Worm (Caenorhabditis elegans) whole organism, young adult: ENCODE data around the gene cid-1.
A peak's percentile ranks its signal among the peaks of the same experiment; 100 is the strongest.

Source experiments
- B0261.1 ChIP-seq: sonication (generic microtip); optimal IDR thresholded peaks from 2 replicates; lab custom pipeline; 2016; ENCODE audit warnings: mild to moderate bottlenecking, missing genetic modification characterization, moderate library complexity, missing compliant biosample characterization
- C17E4.6 ChIP-seq: fragments of 200-800 bp; sonication (Bioruptor generic); IDR thresholded peaks from 2 replicates; pipeline ENCODE4 v1.3.6; 2022; ENCODE audit warnings: missing genetic modification reagents, missing genetic modification characterization, missing compliant biosample characterization
- F22D6.2 ChIP-seq: sonication (generic microtip); optimal IDR thresholded peaks from 2 replicates; lab custom pipeline; 2016; ENCODE audit warnings: mild to moderate bottlenecking, missing genetic modification characterization, missing compliant biosample characterization
- F23B12.7 ChIP-seq: sonication (generic microtip); optimal IDR thresholded peaks from 2 replicates; lab custom pipeline; 2017; ENCODE audit warnings: missing genetic modification characterization, mild to moderate bottlenecking, missing compliant biosample characterization, antibody characterized with exemption, moderate library complexity; ENCODE audit not compliant: insufficient read depth
- F49E8.2 ChIP-seq: sonication (generic microtip); optimal IDR thresholded peaks from 3 replicates; lab custom pipeline; 2017; ENCODE audit warnings: missing genetic modification characterization, mild to moderate bottlenecking, missing compliant biosample characterization, antibody characterized with exemption, moderate library complexity; ENCODE audit not compliant: insufficient read depth
- F55B11.4 ChIP-seq: sonication (generic microtip); optimal IDR thresholded peaks from 2 replicates; lab custom pipeline; 2016; ENCODE audit warnings: missing compliant biosample characterization, missing genetic modification characterization, borderline replicate concordance; ENCODE audit not compliant: insufficient read depth
- F57A8.1 ChIP-seq: fragments of 200-800 bp; sonication (Bioruptor generic); optimal IDR thresholded peaks from 2 replicates; lab custom pipeline; 2018; ENCODE audit warnings: mild to moderate bottlenecking, missing genetic modification characterization, moderate library complexity, missing compliant biosample characterization
- T26A5.8 ChIP-seq: sonication (generic microtip); optimal IDR thresholded peaks from 2 replicates; lab custom pipeline; 2016; ENCODE audit warnings: missing genetic modification characterization, missing compliant biosample characterization
- Y53G8AR.9 ChIP-seq: fragments of 200-800 bp; sonication (Bioruptor generic); conservative IDR thresholded peaks from 2 replicates; pipeline ENCODE4 v1.3.6; 2022; ENCODE audit warnings: missing genetic modification reagents, missing genetic modification characterization, missing compliant biosample characterization
- Y95B8A.8 ChIP-seq: fragments of 200-800 bp; sonication (Bioruptor generic); IDR thresholded peaks from 2 replicates; pipeline ENCODE4 v1.3.6; 2022; ENCODE audit warnings: missing genetic modification reagents, missing genetic modification characterization, missing compliant biosample characterization
- aptf-2 ChIP-seq: fragments of 200-800 bp; sonication (Bioruptor generic); conservative IDR thresholded peaks from 2 replicates; pipeline ENCODE4 v1.3.6; 2022; ENCODE audit warnings: missing genetic modification reagents, missing genetic modification characterization, missing compliant biosample characterization
- aptf-3 ChIP-seq: fragments of 200-800 bp; sonication (Bioruptor generic); IDR thresholded peaks from 2 replicates; pipeline ENCODE4 v1.3.6; 2022; ENCODE audit warnings: missing genetic modification characterization, missing compliant biosample characterization
- ceh-91 ChIP-seq: fragments of 200-800 bp; sonication (Bioruptor generic); IDR thresholded peaks from 2 replicates; pipeline ENCODE4 v1.3.6; 2022; ENCODE audit warnings: missing genetic modification reagents, missing genetic modification characterization, missing compliant biosample characterization
- die-1 ChIP-seq: sonication (generic microtip); optimal IDR thresholded peaks from 2 replicates; lab custom pipeline; 2016; ENCODE audit warnings: missing genotype, mild to moderate bottlenecking, missing genetic modification characterization, missing compliant biosample characterization
- dox-1 ChIP-seq: fragments of 200-800 bp; sonication (Bioruptor generic); IDR thresholded peaks from 2 replicates; pipeline ENCODE4 v1.3.6; 2022; ENCODE audit warnings: missing genetic modification reagents, missing genetic modification characterization, missing compliant biosample characterization
- dpff-1 ChIP-seq: sonication (generic microtip); optimal IDR thresholded peaks from 2 replicates; lab custom pipeline; 2017; ENCODE audit warnings: mild to moderate bottlenecking, missing genetic modification characterization, missing compliant biosample characterization
- egl-18 ChIP-seq: fragments of 200-800 bp; sonication (Bioruptor generic); IDR thresholded peaks from 2 replicates; pipeline ENCODE4 v1.3.6; 2022; ENCODE audit warnings: missing genetic modification reagents, missing genetic modification characterization, missing compliant biosample characterization
- egrh-3 ChIP-seq: fragments of 200-800 bp; sonication (Bioruptor generic); IDR thresholded peaks from 2 replicates; pipeline ENCODE4 v1.3.6; 2022; ENCODE audit warnings: missing genetic modification reagents, missing genetic modification characterization, missing compliant biosample characterization
- ets-4 ChIP-seq: fragments of 200-800 bp; sonication (Bioruptor generic); optimal IDR thresholded peaks from 2 replicates; lab custom pipeline; 2018; ENCODE audit warnings: mild to moderate bottlenecking, missing genetic modification characterization, missing compliant biosample characterization
- fkh-3 ChIP-seq: sonication (generic microtip); optimal IDR thresholded peaks from 2 replicates; lab custom pipeline; 2016; ENCODE audit warnings: mild to moderate bottlenecking, missing genetic modification characterization, missing compliant biosample characterization
- gei-17 ChIP-seq: fragments of 200-800 bp; sonication (Bioruptor generic); optimal IDR thresholded peaks from 2 replicates; lab custom pipeline; 2018; ENCODE audit warnings: mild to moderate bottlenecking, missing genetic modification characterization, missing compliant biosample characterization
- hlh-26 ChIP-seq: fragments of 200-800 bp; sonication (Bioruptor generic); conservative IDR thresholded peaks from 2 replicates; pipeline ENCODE4 v1.3.6; 2022; ENCODE audit warnings: missing genetic modification reagents, missing genetic modification characterization, missing compliant biosample characterization
- hmg-1.2 ChIP-seq: fragments of 200-800 bp; sonication (Bioruptor generic); IDR thresholded peaks from 2 replicates; pipeline ENCODE4 v1.3.6; 2022; ENCODE audit warnings: missing genetic modification reagents, missing genetic modification characterization, missing compliant biosample characterization
- hrde-1 ChIP-seq: sonication (generic microtip); optimal IDR thresholded peaks from 2 replicates; lab custom pipeline; 2016; ENCODE audit warnings: missing genetic modification characterization, mild to moderate bottlenecking, missing compliant biosample characterization, moderate library complexity, missing genotype, missing genetic modification reagents, borderline replicate concordance
- lin-26 ChIP-seq: fragments of 200-800 bp; sonication (Bioruptor generic); IDR thresholded peaks from 2 replicates; pipeline ENCODE4 v1.3.6; 2022; ENCODE audit warnings: missing genetic modification reagents, missing genetic modification characterization, missing compliant biosample characterization
- lin-35 ChIP-seq, 3 experiments: fragments of 150-350 bp in 2 of 3; sonication (generic microtip) in 1 of 3; optimal IDR thresholded peaks; 2 replicates each; lab custom pipeline; 2014 to 2018; ENCODE audit warnings: missing biosample characterization in 3 of 3, missing genetic modification characterization in 3 of 3, missing genetic modification reagents in 3 of 3
- lin-54 ChIP-seq: fragments of 200-800 bp; sonication (Bioruptor generic); optimal IDR thresholded peaks from 2 replicates; lab custom pipeline; 2018; ENCODE audit warnings: mild to moderate bottlenecking, missing genetic modification characterization, missing compliant biosample characterization
- madf-3 ChIP-seq: fragments of 200-800 bp; sonication (Bioruptor generic); IDR thresholded peaks from 2 replicates; pipeline ENCODE4 v1.3.6; 2022; ENCODE audit warnings: missing genetic modification reagents, missing genetic modification characterization, missing compliant biosample characterization
- madf-6 ChIP-seq: fragments of 200-800 bp; sonication (Bioruptor generic); IDR thresholded peaks from 2 replicates; pipeline ENCODE4 v1.3.6; 2022; ENCODE audit warnings: missing genetic modification reagents, missing genetic modification characterization, missing compliant biosample characterization
- mel-28 ChIP-seq: sonication (generic microtip); optimal IDR thresholded peaks from 2 replicates; lab custom pipeline; 2016; ENCODE audit warnings: borderline replicate concordance, mild to moderate bottlenecking, missing genetic modification characterization, missing compliant biosample characterization
- nfya-1 ChIP-seq: sonication (generic microtip); optimal IDR thresholded peaks from 2 replicates; lab custom pipeline; 2017; ENCODE audit warnings: antibody characterized with exemption, missing compliant biosample characterization, missing genetic modification characterization, borderline replicate concordance; ENCODE audit not compliant: insufficient read depth
- nfyb-1 ChIP-seq: fragments of 200-800 bp; sonication (Bioruptor generic); IDR thresholded peaks from 2 replicates; pipeline ENCODE4 v1.3.6; 2022; ENCODE audit warnings: missing genetic modification reagents, missing genetic modification characterization, missing compliant biosample characterization
- nhr-120 ChIP-seq: fragments of 200-800 bp; sonication (Bioruptor generic); IDR thresholded peaks from 2 replicates; pipeline ENCODE4 v1.3.6; 2022; ENCODE audit warnings: missing genetic modification characterization, missing compliant biosample characterization
- nhr-179 ChIP-seq: sonication (generic microtip); optimal IDR thresholded peaks from 2 replicates; lab custom pipeline; 2016; ENCODE audit warnings: mild to moderate bottlenecking, missing genetic modification characterization, missing compliant biosample characterization
- nhr-27 ChIP-seq: fragments of 200-800 bp; sonication (Bioruptor generic); optimal IDR thresholded peaks from 2 replicates; lab custom pipeline; 2018; ENCODE audit warnings: mild to moderate bottlenecking, missing genetic modification characterization, moderate library complexity, missing compliant biosample characterization
- nhr-80 ChIP-seq: sonication (generic microtip); optimal IDR thresholded peaks from 2 replicates; lab custom pipeline; 2016; ENCODE audit warnings: missing genetic modification characterization, missing compliant biosample characterization
- rcor-1 ChIP-seq: fragments of 200-800 bp; sonication (Bioruptor generic); IDR thresholded peaks from 2 replicates; pipeline ENCODE4 v1.3.6; 2022; ENCODE audit warnings: missing genetic modification reagents, missing genetic modification characterization, missing compliant biosample characterization
- sea-2 ChIP-seq: fragments of 200-800 bp; sonication (Bioruptor generic); IDR thresholded peaks from 2 replicates; pipeline ENCODE4 v1.3.6; 2022; ENCODE audit warnings: missing genetic modification characterization, missing compliant biosample characterization
- snpc-1.3 ChIP-seq: sonication (generic microtip); optimal IDR thresholded peaks from 2 replicates; lab custom pipeline; 2017; ENCODE audit warnings: missing genetic modification characterization, mild to moderate bottlenecking, missing compliant biosample characterization, antibody characterized with exemption, moderate library complexity, missing genotype, missing genetic modification reagents; ENCODE audit not compliant: insufficient read depth
- snpc-3.4 ChIP-seq: sonication (generic microtip); optimal IDR thresholded peaks from 2 replicates; lab custom pipeline; 2017; ENCODE audit warnings: missing genetic modification characterization, mild to moderate bottlenecking, missing compliant biosample characterization, antibody characterized with exemption, moderate library complexity, missing genotype, missing genetic modification reagents
- snpc-4 ChIP-seq, 5 experiments: fragments of 150-350 bp in 1 of 5; sonication (generic microtip) in 4 of 5; optimal IDR thresholded peaks; 2 replicates each; lab custom pipeline; 2014 to 2018; ENCODE audit warnings: missing genetic modification characterization in 5 of 5, missing biosample characterization in 3 of 5, antibody characterized with exemption in 2 of 5, mild to moderate bottlenecking in 2 of 5, missing compliant biosample characterization in 2 of 5, missing genotype in 2 of 5, moderate library complexity in 2 of 5, missing genetic modification reagents in 1 of 5
- sptf-2 ChIP-seq: fragments of 200-800 bp; sonication (Bioruptor generic); optimal IDR thresholded peaks from 2 replicates; lab custom pipeline; 2018; ENCODE audit warnings: mild to moderate bottlenecking, missing genetic modification characterization, missing compliant biosample characterization
- tbx-9 ChIP-seq: sonication (generic microtip); optimal IDR thresholded peaks from 2 replicates; lab custom pipeline; 2016; ENCODE audit warnings: borderline replicate concordance, missing genetic modification characterization, inconsistent platforms, missing compliant biosample characterization
- unc-130 ChIP-seq: sonication (generic microtip); optimal IDR thresholded peaks from 2 replicates; lab custom pipeline; 2016; ENCODE audit warnings: missing genetic modification reagents, missing genetic modification characterization, missing compliant biosample characterization
- unc-62 ChIP-seq: fragments of 150-350 bp; optimal IDR thresholded peaks from 2 replicates; lab custom pipeline; 2014; ENCODE audit warnings: missing biosample characterization, missing genetic modification reagents, missing genetic modification characterization
- xnd-1 ChIP-seq: sonication (generic microtip); optimal IDR thresholded peaks from 2 replicates; lab custom pipeline; 2016; ENCODE audit warnings: missing genotype, missing genetic modification reagents, missing genetic modification characterization, missing compliant biosample characterization
- ztf-22 ChIP-seq: fragments of 200-800 bp; sonication (Bioruptor generic); optimal IDR thresholded peaks from 2 replicates; lab custom pipeline; 2018; ENCODE audit warnings: mild to moderate bottlenecking, missing genetic modification characterization, moderate library complexity, missing compliant biosample characterization

cid-1 gene

ce11 chrIII:5172470-5172869 is 1.3 kb upstream of the cid-1 start, which contains the start of gene K10D2.5 (continued):
- TF ChIP-seq Y53G8AR.9 (GFP tag; lab: Robert Waterston, UW) (peak; percentile 92), xnd-1 (tag; lab: Kevin White, UChicago) (peak; percentile 27), ets-4 (no peak), lin-26 (GFP tag; lab: Robert Waterston, UW) (peak; percentile 81), B0261.1 (tag; lab: Kevin White, UChicago) (peak; percentile 11), snpc-3.4 (tag; lab: Kevin White, UChicago) (peak; percentile 71), lin-54 (GFP tag; lab: Kevin White, UChicago) (peak; percentile 96), F55B11.4 (no peak), unc-62 (no peak), fkh-3 (tag; lab: Kevin White, UChicago) (no peak), unc-130 (GFP tag; lab: Kevin White, UChicago) (peak; percentile 98), nhr-120 (GFP tag; lab: Robert Waterston, UW) (0 out of 2 replicates have a peak, but pooled peaks have one; percentile 88), nhr-179 (no peak), gei-17 (no peak), C17E4.6 (GFP tag; lab: Robert Waterston, UW) (peak; percentile 92), hrde-1 (peak; percentile 82), F23B12.7 (peak; percentile 85), nfyb-1 (GFP tag; lab: Robert Waterston, UW) (peak; percentile 94), T26A5.8 (tag; lab: Kevin White, UChicago) (no peak), aptf-3 (GFP tag; lab: Robert Waterston, UW) (peak; percentile 63; the same call in 1 of the 2 replicates), snpc-4 (GFP tag; optimal IDR thresholded peaks at IDR 0.05; lab: Kevin White, UChicago) (no peak), snpc-4 (tag; optimal IDR thresholded peaks at IDR 0.05; lab: Kevin White, UChicago) (peak; percentile 39 to 80 (median 68)), dox-1 (GFP tag; lab: Robert Waterston, UW) (peak; percentile 99), Y95B8A.8 (GFP tag; lab: Robert Waterston, UW) (peak; percentile 97), die-1 (tag; lab: Kevin White, UChicago) (peak; percentile 60), F22D6.2 (tag; lab: Kevin White, UChicago) (peak; percentile 73), tbx-9 (no peak), nhr-27 (tag; lab: Kevin White, UChicago) (no peak), egrh-3 (peak; percentile 91), hmg-1.2 (GFP tag; lab: Robert Waterston, UW) (peak; percentile 77), sptf-2 (peak; percentile 66), ceh-91 (peak; percentile 97), ztf-22 (peak; percentile 72), madf-6 (peak; percentile 88), lin-35 (GFP tag; optimal IDR thresholded peaks at IDR 0.05; lab: Kevin White, UChicago) (peak in 1 of 3 experiments; percentile 80), mel-28 (peak; percentile 31), F49E8.2 (tag; lab: Kevin White, UChicago) (peak; percentile 90), hlh-26 (no peak), rcor-1 (GFP tag; lab: Robert Waterston, UW) (peak; percentile 96), aptf-2 (GFP tag; lab: Robert Waterston, UW) (peak; percentile 98), egl-18 (GFP tag; lab: Robert Waterston, UW) (no peak), nhr-80 (tag; lab: Kevin White, UChicago) (peak; percentile 80), nfya-1 (no peak), snpc-1.3 (tag; lab: Kevin White, UChicago) (peak; percentile 70), F57A8.1 (GFP tag; lab: Kevin White, UChicago) (peak; percentile 65), sea-2 (no peak), madf-3 (GFP tag; lab: Robert Waterston, UW) (peak; percentile 92), dpff-1 (tag; lab: Kevin White, UChicago) (no peak)
